Fruit fly (Drosophila melanogaster) Kc167 (cell line): ENCODE measurements around the gene CG6418.

Experiments used
- Myc ChIP-seq: fragments of >200 bp; optimal IDR thresholded peaks from 2 replicates; lab custom pipeline; 2017; ENCODE audit warnings: missing external identifiers
- Sin3A ChIP-seq: fragments of >200 bp; optimal IDR thresholded peaks from 2 replicates; lab custom pipeline; 2018; ENCODE audit warnings: missing external identifiers
- h ChIP-seq: fragments of >200 bp; optimal IDR thresholded peaks from 3 replicates; lab custom pipeline; 2018; ENCODE audit warnings: missing external identifiers
- insv ChIP-seq: fragments of >200 bp; optimal IDR thresholded peaks from 3 replicates; lab custom pipeline; 2018; ENCODE audit warnings: missing external identifiers
- psq ChIP-seq: fragments of >200 bp; optimal IDR thresholded peaks from 2 replicates; lab custom pipeline; 2017; ENCODE audit warnings: missing external identifiers
- ttk ChIP-seq: sonication (Bioruptor generic); optimal IDR thresholded peaks from 2 replicates; lab custom pipeline; 2017; ENCODE audit warnings: missing external identifiers

CG6418 gene

DNA sequence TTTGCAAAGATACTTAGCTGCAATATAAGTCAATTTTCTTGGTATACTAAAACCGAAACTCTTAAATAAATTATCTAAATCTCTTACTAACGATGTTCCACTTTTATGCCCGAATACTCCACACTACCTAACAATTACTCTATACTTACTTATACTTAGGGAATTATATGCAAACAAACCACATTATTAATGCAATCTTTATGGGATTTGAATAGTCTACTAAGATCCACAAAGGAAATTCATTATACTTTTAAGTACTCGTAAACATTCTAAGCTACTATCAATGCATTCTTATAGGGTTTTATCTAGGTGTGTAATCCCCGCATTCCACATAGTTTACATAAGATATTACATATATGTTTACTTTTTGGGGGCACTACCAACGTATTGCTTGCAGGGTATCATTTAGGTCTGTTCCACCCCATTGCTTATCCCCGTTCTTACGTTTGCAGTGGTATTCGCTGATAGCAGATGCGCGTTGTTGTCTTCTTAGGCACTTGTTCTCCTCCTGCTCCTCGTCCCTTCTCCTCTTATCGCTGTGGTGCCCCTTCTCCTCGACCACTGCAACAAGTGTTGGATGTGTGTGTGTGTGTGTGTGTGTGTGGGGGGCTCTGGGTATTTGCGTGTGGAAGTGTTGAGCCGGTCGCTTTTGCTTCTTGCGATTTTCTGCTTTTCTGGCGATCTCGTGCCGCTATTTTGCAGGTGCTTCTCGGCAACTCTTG lies 18.9 kb upstream of the CG6418 start:
- TF ChIP-seq psq, result no peak
- TF ChIP-seq ttk, result no peak
- TF ChIP-seq insv, result no peak
- no peak for TF ChIP-seq Sin3A
- no peak for TF ChIP-seq h (lab: Kevin White, UChicago)
- TF ChIP-seq Myc, result no peak

DNA sequence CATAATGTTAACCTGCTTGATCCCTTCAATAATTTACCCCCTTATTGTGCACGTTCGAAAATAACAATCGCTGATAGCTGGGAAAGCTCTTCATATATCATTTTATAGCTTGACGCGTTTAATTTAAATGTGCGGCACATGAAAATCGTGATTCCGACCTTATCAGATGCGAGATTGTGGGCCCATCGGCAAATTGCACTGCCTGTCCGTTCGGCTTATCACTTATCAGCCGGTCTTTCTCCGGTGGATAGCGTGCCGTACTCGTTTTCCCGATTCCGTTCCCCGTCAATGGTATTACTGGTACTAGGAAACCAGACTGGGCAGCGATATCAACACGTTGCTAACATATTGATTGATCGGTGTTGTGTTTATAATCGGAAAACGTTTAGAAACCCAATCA lies 18.1 kb upstream of the CG6418 start:
- TF ChIP-seq Sin3A, result no peak

DNA sequence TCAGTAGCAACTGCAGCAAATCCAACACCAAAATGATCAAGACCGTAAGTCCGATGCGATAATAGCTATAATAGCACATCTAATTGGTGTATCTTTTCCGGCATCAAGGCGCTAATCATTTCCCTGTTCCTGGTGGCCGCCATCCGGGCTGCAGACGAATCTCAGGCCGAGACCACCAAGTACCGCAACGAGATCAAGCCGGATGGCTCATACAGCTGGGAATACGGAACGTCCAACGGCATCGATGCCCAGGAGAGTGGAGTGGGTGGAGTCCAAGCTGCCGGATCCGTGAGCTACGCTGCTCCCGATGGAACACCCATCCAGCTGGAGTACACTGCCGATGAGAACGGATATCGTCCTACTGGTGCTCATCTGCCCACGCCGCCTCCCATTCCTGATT lies 15.3 kb upstream of the CG6418 start, which contains the start of gene Cpr67Fb:
Gene Cpr67Fb, plus strand, starts transcription at position 15 of the 400 bp plus-strand sequence.
- TF ChIP-seq ttk, result no peak
- TF ChIP-seq insv, result no peak
- no peak for TF ChIP-seq Myc
- TF ChIP-seq Sin3A, result no peak
- TF ChIP-seq h (lab: Kevin White, UChicago), result no peak
- TF ChIP-seq psq, result no peak

DNA sequence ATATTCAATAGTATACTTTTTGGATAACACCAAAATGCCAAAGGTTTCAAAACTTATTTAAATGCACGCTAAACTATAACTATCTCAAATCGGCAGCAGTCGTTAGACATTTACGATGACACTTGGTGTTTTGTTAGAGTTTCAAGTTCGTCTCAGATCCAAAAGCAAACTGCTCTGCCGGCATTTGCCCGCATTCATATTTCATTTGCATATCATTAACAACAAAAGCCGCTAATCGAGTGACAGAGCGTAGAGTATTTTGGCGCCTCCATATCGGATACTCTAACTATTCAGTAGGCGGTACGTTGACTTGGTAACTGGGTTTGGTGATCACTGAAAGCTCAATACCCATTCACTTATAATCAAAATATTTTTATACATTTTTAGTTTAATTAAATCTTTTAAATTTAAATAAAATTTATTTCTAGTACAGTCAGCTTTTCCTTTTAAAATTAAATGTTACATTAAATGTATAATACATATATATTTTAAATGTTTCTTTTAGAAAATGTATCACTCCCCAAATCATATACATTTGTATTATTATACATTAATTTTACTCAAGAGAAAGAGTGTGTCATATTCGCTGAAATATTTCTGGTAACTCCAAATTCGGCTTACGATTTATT lies 14.4 kb upstream of the CG6418 start:
- no peak for TF ChIP-seq h (lab: Kevin White, UChicago)
- no peak for TF ChIP-seq psq
- TF ChIP-seq Sin3A, result no peak
- no peak for TF ChIP-seq ttk
- TF ChIP-seq insv, result no peak

DNA sequence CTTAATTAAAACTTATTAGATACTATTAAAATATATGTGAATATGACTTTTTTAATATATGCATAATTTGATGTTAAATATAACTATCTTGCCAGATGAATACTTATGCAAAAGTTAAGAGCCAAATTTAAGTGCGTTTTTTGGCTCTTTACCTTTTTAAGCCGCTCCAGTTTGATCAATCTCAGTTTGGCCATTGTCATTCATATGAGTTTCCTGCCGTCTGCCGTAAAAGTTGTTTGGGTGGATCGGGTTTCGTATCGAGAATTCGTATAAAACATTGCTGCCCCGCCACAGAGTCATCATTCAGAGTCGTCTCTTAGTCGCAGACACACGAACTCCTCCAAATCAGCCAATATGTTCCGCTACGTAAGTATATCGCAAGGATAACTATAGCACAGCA lies 12.6 kb upstream of the CG6418 start, which contains the start of gene Cpr67Fa2:
Gene Cpr67Fa2, plus strand, starts transcription at position 301 of the 400 bp plus-strand sequence.
- TF ChIP-seq ttk, result no peak
- TF ChIP-seq psq, result no peak
- TF ChIP-seq h (lab: Kevin White, UChicago), result no peak
- TF ChIP-seq Sin3A, result no peak
- TF ChIP-seq Myc, result no peak

DNA sequence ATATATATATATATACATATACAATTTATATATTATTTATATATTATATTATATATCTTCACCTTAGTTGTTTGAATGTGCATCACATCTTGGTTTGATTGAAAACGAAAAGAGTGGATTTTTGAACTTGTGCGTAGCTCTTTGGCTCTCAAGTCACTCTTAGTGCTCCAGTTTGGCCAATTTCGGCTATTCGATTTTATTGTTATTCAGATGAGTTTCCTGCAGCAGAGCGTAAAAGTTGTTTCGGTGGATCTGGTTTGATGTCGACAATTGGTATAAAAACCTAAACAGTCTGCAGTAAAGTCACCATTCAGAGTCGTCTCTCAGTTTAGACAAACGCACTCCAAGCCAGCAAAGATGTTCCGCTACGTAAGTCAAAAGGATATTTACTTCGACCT lies 10.9 kb upstream of the CG6418 start, which contains the start of gene Cpr67Fa1:
Gene Cpr67Fa1, plus strand, starts transcription at position 299 of the 398 bp plus-strand sequence.
- TF ChIP-seq psq (no peak), ttk (no peak), Myc (no peak), h (lab: Kevin White, UChicago) (no peak), Sin3A (no peak), insv (no peak)

DNA sequence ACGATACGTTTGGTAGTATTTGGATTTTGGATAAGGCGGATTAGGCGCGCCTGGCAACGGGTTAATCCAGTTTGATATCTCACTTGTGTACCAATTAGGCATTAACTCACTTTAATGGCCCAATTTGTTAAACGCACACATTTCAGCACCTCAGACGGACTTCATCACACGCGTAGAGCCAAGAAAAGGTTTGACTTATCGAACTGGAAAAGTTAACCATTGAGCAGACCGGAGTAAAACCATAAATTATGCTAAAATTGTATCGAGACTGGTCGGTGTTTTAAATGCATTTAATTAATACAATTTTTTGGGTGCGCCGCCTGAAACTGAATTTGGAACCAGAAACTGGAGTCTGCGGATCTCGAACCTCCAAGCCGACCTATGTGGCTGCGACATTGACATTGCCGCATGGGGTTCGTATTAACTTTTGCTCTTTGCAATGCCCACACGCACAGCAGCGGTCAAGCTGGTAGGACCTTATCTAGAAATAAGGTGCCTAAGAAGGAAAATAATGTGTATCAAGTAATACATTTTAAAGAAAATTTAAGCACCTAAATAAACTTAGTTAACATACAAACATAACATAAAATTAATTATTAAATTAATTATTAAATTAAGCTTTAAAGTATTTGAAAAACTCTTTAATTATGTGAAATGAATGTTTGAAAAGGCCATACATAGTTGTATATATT lies 10.3 kb upstream of the CG6418 start:
- TF ChIP-seq h (lab: Kevin White, UChicago) (no peak), ttk (no peak), Myc (no peak), Sin3A (no peak), psq (no peak), insv (no peak)

DNA sequence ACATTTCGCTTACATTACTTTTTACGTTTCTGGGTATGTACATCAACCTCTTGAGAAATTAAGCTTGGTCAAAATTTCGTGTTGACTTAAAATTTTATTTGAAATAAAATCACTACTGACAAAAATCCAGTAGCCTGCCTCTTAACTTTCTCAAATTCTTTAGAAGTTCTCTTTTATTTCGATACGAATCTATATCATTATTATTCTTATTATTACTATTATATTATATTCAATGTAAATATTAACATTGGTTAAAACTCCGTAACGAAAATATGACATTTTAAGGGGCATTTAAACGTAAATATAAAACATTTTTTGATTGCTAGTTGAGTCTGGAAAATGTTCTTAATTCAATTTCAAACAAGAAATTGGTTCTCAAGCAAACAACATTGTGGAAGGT lies 7.5 kb upstream of the CG6418 start, which contains the start of gene OXA1L:
Gene OXA1L, minus strand, starts transcription at position 101 of the 400 bp plus-strand sequence.
- TF ChIP-seq ttk, result no peak
- TF ChIP-seq Sin3A, result no peak
- no peak for TF ChIP-seq Myc
- no peak for TF ChIP-seq h (lab: Kevin White, UChicago)
- no peak for TF ChIP-seq psq
- no peak for TF ChIP-seq insv

DNA sequence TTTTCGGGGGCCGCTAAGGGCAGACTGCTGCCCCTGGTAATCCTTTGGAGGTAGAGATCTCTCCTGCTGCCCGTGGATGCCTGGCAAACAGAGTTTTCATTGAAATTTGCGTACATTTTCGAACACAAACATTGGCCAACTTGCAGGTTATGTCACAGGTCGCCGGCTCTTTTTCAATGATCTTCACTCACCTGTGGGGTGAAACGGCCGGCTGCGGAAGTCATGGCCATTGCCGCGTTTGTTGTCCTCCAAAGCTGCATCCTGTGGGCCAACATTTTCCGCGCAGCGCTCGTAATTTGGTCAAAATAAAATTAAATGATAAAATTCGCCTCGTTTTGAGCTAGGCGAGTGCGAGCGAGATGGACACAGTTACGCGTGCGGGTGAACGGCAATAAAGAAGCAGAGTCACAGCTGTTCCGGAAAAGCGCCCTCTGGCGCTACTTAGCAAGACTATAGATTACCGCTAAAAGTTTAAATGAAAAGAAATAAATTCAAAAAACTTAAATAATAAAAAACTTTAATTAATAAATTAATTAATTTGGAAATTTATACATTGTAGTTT lies 7.0 kb upstream of the CG6418 start:
- TF ChIP-seq Sin3A, result no peak

DNA sequence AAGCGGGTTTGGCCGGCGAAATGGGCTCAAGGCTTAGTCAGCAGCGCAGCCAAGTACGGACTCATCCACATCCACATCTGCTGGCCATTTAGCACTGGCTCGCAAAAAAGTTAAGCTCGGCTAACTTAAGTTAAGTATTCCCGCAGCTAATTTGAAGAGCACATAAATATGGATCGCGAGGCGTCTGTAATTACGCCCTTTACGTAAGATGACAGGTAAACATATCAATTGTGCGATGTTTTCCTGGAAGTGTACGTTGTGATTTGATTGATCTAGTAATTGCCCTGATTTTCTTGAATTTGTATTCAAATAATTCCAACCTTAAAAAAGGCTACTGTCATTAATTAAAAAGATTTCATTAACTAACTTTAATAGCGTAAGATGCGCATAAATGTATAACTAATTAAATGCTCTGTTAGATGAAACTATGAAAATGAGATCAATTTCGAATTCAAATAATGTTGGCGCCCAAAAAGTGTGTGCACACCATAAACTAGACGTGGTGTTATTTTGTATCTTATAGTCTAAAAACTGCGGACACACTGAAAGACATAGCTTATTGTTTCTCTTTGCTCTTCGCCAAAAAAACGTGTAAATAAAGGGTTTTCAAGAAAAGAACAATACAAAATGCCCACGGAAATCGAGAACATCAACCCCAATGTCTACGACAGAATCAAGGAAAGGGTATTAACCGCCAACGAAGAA lies 3.7 kb upstream of the CG6418 start, which contains the start of the genes CG6409 and galla-2:
Gene CG6409, minus strand, starts transcription at position 51 of the 705 bp plus-strand sequence.
Gene galla-2, plus strand, starts transcription at position 555 of the 705 bp plus-strand sequence.
- no peak for TF ChIP-seq Myc
- no peak for TF ChIP-seq ttk
- no peak for TF ChIP-seq Sin3A
- no peak for TF ChIP-seq h (lab: Kevin White, UChicago)
- no peak for TF ChIP-seq insv

DNA sequence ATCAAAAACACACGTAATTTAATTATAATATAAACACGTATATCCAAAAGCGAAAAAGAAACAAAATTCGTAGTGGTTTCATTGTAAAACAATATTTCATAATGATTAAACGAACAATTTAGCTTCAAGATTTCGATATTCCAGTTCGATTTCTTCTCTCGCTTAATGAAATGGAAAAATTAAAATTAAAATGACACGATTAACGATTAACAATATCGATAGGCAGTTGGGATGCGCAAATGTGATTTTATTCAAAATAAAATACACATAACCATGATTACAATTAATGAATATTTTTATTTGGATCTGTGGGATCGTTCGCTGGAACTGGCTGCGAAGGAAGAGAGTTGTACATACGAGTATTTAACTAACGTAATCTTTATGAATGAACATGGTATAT lies 2.8 kb downstream of the CG6418 start:
- TF ChIP-seq h (lab: Kevin White, UChicago) (no peak), Myc (no peak), psq (no peak)

DNA sequence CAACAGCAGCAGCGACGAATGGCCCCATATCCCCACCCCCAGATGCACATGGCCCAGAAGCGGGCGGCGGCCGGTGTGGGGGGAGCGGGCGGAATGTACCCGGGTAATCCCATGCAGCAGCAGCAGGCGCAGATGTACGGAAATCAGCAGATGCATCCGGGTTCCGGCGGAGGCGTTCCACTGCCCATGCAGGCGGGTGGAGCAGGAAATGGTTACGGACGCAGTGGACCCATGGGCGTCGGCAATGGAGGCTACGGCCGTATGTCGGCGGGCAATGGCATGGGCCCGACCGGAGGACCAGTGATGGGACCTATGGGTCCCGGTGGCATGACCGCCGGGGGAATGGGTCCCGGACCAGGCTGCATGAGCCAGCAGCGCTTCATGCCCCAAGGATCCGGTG lies 7.3 kb downstream of the CG6418 start:
- TF ChIP-seq psq (no peak), Myc (no peak), Sin3A (no peak), insv (no peak), h (lab: Kevin White, UChicago) (no peak), ttk (no peak)

DNA sequence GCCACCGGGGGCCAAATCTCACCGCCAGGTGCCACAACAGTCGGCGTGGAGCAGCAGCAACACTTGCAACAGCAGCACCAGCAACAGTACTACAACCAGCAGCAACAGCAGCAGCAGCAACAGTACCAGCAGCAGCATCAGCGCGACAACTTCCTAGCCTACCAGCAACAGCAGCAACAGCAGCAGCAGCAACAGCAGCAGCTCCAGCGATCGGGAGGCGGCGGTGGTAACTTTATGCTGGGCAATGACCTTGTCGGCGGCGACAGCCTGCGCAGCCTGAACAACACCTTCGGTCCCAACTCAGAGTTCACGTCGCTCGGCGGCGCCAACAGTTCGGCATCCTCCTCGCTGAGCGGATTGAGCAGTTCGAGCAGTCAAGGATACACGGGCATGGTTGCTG lies 8.8 kb downstream of the CG6418 start:
- TF ChIP-seq Myc, result no peak
- TF ChIP-seq insv, result no peak
- TF ChIP-seq ttk, result no peak
- TF ChIP-seq h (lab: Kevin White, UChicago), result no peak
- no peak for TF ChIP-seq Sin3A
